Worm (Caenorhabditis elegans) whole organism, L4 larva: ENCODE data around the gene fbxb-108.

Experiments
- D1046.2 ChIP-seq: fragments of 200-800 bp; sonication (Bioruptor generic); IDR thresholded peaks from 2 replicates; pipeline ENCODE4 v1.3.6; 2022; ENCODE audit warnings: missing genetic modification characterization, missing compliant biosample characterization
- F26F4.8 ChIP-seq: fragments of 200-800 bp; sonication (Bioruptor generic); conservative IDR thresholded peaks from 2 replicates; pipeline ENCODE4 v1.3.6; 2022; ENCODE audit warnings: missing genetic modification characterization, missing compliant biosample characterization
- Y105C5A.15 ChIP-seq: fragments of 200-800 bp; sonication (Bioruptor generic); IDR thresholded peaks from 2 replicates; pipeline ENCODE4 v1.3.6; 2022; ENCODE audit warnings: missing genetic modification characterization, missing compliant biosample characterization
- Y48G9A.11 ChIP-seq: fragments of 200-800 bp; sonication (Bioruptor generic); IDR thresholded peaks from 2 replicates; pipeline ENCODE4 v1.3.6; 2022; ENCODE audit warnings: missing genetic modification reagents, missing genetic modification characterization, missing compliant biosample characterization
- Y75B8A.6 ChIP-seq: fragments of 200-800 bp; sonication (Bioruptor generic); IDR thresholded peaks from 2 replicates; pipeline ENCODE4 v1.3.6; 2022; ENCODE audit warnings: missing genetic modification reagents, missing genetic modification characterization, missing compliant biosample characterization
- ZK337.2 ChIP-seq: fragments of 200-800 bp; sonication (Bioruptor generic); IDR thresholded peaks from 2 replicates; pipeline ENCODE4 v1.3.6; 2022; ENCODE audit warnings: missing genetic modification reagents, missing genetic modification characterization, missing compliant biosample characterization
- ZK546.5 ChIP-seq, 2 experiments: sonication (generic microtip); optimal IDR thresholded peaks; 2 replicates each; lab custom pipeline; 2017; ENCODE audit warnings: missing biosample characterization in 2 of 2, missing genetic modification characterization in 2 of 2
- aly-2 ChIP-seq: sonication (generic microtip); optimal IDR thresholded peaks from 2 replicates; lab custom pipeline; 2018; ENCODE audit warnings: missing biosample characterization, missing genetic modification characterization
- attf-4 ChIP-seq: sonication (generic microtip); optimal IDR thresholded peaks from 3 replicates; lab custom pipeline; 2017; ENCODE audit warnings: missing biosample characterization, missing genetic modification characterization
- ceh-20 ChIP-seq: fragments of 200-800 bp; sonication (Bioruptor generic); IDR thresholded peaks from 2 replicates; pipeline ENCODE4 v1.3.6; 2022; ENCODE audit warnings: missing genetic modification reagents, missing genetic modification characterization, missing compliant biosample characterization
- ceh-28 ChIP-seq: fragments of 150-350 bp; optimal IDR thresholded peaks from 2 replicates; lab custom pipeline; 2014; ENCODE audit warnings: missing biosample characterization, missing genetic modification reagents, missing genetic modification characterization
- ceh-32 ChIP-seq: sonication (generic microtip); optimal IDR thresholded peaks from 2 replicates; lab custom pipeline; 2016; ENCODE audit warnings: mild to moderate bottlenecking, missing genetic modification characterization, missing compliant biosample characterization; ENCODE audit not compliant: poor library complexity
- ctbp-1 ChIP-seq: fragments of 200-800 bp; sonication (Bioruptor generic); IDR thresholded peaks from 2 replicates; pipeline ENCODE4 v1.3.6; 2022; ENCODE audit warnings: missing genetic modification reagents, missing genetic modification characterization, missing compliant biosample characterization
- daf-12 ChIP-seq: fragments of 150-350 bp; optimal IDR thresholded peaks from 2 replicates; lab custom pipeline; 2014; ENCODE audit warnings: missing biosample characterization, missing genetic modification reagents, missing genetic modification characterization
- daf-19 ChIP-seq: fragments of 200-800 bp; sonication (Bioruptor generic); conservative IDR thresholded peaks from 2 replicates; pipeline ENCODE4 v1.3.6; 2022; ENCODE audit warnings: missing genetic modification characterization, missing compliant biosample characterization
- dmd-6 ChIP-seq: fragments of 200-800 bp; sonication (Bioruptor generic); IDR thresholded peaks from 2 replicates; pipeline ENCODE4 v1.3.6; 2022; ENCODE audit warnings: missing genetic modification reagents, missing genetic modification characterization, missing compliant biosample characterization
- duxl-1 ChIP-seq: sonication (generic microtip); optimal IDR thresholded peaks from 2 replicates; lab custom pipeline; 2016; ENCODE audit warnings: mild to moderate bottlenecking, missing genetic modification characterization, moderate library complexity, missing compliant biosample characterization; ENCODE audit not compliant: poor library complexity
- egl-43 ChIP-seq: fragments of 200-800 bp; sonication (Bioruptor generic); IDR thresholded peaks from 2 replicates; pipeline ENCODE4 v1.3.6; 2022; ENCODE audit warnings: missing genetic modification reagents, missing genetic modification characterization, missing compliant biosample characterization
- fkh-10 ChIP-seq: fragments of 150-350 bp; optimal IDR thresholded peaks from 2 replicates; lab custom pipeline; 2014; ENCODE audit warnings: missing biosample characterization, missing genetic modification reagents, missing genetic modification characterization
- gei-8 ChIP-seq: fragments of 200-800 bp; sonication (Bioruptor generic); optimal IDR thresholded peaks from 2 replicates; lab custom pipeline; 2018; ENCODE audit warnings: mild to moderate bottlenecking, missing genetic modification characterization, missing compliant biosample characterization
- hlh-11 ChIP-seq: fragments of 200-800 bp; sonication (Bioruptor generic); optimal IDR thresholded peaks from 2 replicates; lab custom pipeline; 2018; ENCODE audit warnings: mild to moderate bottlenecking, missing genetic modification characterization, missing compliant biosample characterization
- hlh-30 ChIP-seq: sonication (generic microtip); optimal IDR thresholded peaks from 2 replicates; lab custom pipeline; 2017; ENCODE audit warnings: antibody characterized with exemption, mild to moderate bottlenecking, missing genetic modification characterization, missing compliant biosample characterization; ENCODE audit not compliant: insufficient read depth
- jun-1 ChIP-seq: fragments of 150-350 bp; optimal IDR thresholded peaks from 2 replicates; lab custom pipeline; 2014; ENCODE audit warnings: missing biosample characterization, missing genetic modification reagents, missing genetic modification characterization
- lin-1 ChIP-seq: fragments of 200-800 bp; sonication (Bioruptor generic); IDR thresholded peaks from 2 replicates; pipeline ENCODE4 v1.3.6; 2022; ENCODE audit warnings: missing genetic modification reagents, missing genetic modification characterization, missing compliant biosample characterization
- lin-13 ChIP-seq: fragments of 150-350 bp; optimal IDR thresholded peaks from 2 replicates; lab custom pipeline; 2014; ENCODE audit warnings: missing biosample characterization, missing genetic modification reagents, missing genetic modification characterization
- lin-38 ChIP-seq: fragments of 200-800 bp; sonication (Bioruptor generic); IDR thresholded peaks from 2 replicates; pipeline ENCODE4 v1.3.6; 2022; ENCODE audit warnings: missing genetic modification reagents, missing genetic modification characterization, missing compliant biosample characterization
- lsy-2 ChIP-seq, 2 experiments: fragments of 150-350 bp in 1 of 2; sonication (generic microtip) in 1 of 2; optimal IDR thresholded peaks; 2 replicates each; lab custom pipeline; 2014 to 2017; ENCODE audit warnings: missing biosample characterization in 2 of 2, missing genetic modification characterization in 2 of 2
- madf-9 ChIP-seq: fragments of 200-800 bp; sonication (Bioruptor generic); conservative IDR thresholded peaks from 2 replicates; pipeline ENCODE4 v1.3.6; 2022; ENCODE audit warnings: missing genetic modification reagents, missing genetic modification characterization, missing compliant biosample characterization
- nhr-10 ChIP-seq: fragments of 150-350 bp; optimal IDR thresholded peaks from 2 replicates; lab custom pipeline; 2014; ENCODE audit warnings: missing biosample characterization, missing genetic modification characterization
- nhr-102 ChIP-seq: sonication (generic microtip); optimal IDR thresholded peaks from 2 replicates; lab custom pipeline; 2016; ENCODE audit warnings: mild to moderate bottlenecking, missing genetic modification characterization, moderate library complexity, missing compliant biosample characterization
- nhr-111 ChIP-seq: fragments of 200-800 bp; sonication (Bioruptor generic); optimal IDR thresholded peaks from 2 replicates; lab custom pipeline; 2018; ENCODE audit warnings: mild to moderate bottlenecking, missing genetic modification characterization, missing compliant biosample characterization
- nhr-25 ChIP-seq: sonication (generic microtip); optimal IDR thresholded peaks from 2 replicates; lab custom pipeline; 2017; ENCODE audit warnings: missing genetic modification characterization, mild to moderate bottlenecking, missing compliant biosample characterization, antibody characterized with exemption, moderate library complexity, borderline replicate concordance; ENCODE audit not compliant: insufficient read depth
- nhr-28 ChIP-seq: fragments of 150-350 bp; optimal IDR thresholded peaks from 2 replicates; lab custom pipeline; 2014; ENCODE audit warnings: missing biosample characterization, missing genetic modification characterization
- nhr-42 ChIP-seq: fragments of 200-800 bp; sonication (Bioruptor generic); IDR thresholded peaks from 2 replicates; pipeline ENCODE4 v1.3.6; 2022; ENCODE audit warnings: missing genetic modification characterization, missing compliant biosample characterization
- nhr-48 ChIP-seq: sonication (generic microtip); optimal IDR thresholded peaks from 2 replicates; lab custom pipeline; 2016; ENCODE audit warnings: mild to moderate bottlenecking, missing genetic modification characterization, missing compliant biosample characterization
- nhr-6 ChIP-seq: fragments of 150-350 bp; optimal IDR thresholded peaks from 2 replicates; lab custom pipeline; 2014; ENCODE audit warnings: missing biosample characterization, missing genetic modification characterization
- nhr-76 ChIP-seq: fragments of 150-350 bp; optimal IDR thresholded peaks from 2 replicates; lab custom pipeline; 2014; ENCODE audit warnings: missing biosample characterization, missing genetic modification characterization
- php-3 ChIP-seq: fragments of 200-800 bp; sonication (Bioruptor generic); IDR thresholded peaks from 2 replicates; pipeline ENCODE4 v1.3.6; 2022; ENCODE audit warnings: missing genetic modification reagents, missing genetic modification characterization, missing compliant biosample characterization
- rbr-2 ChIP-seq: sonication (generic microtip); optimal IDR thresholded peaks from 2 replicates; lab custom pipeline; 2016; ENCODE audit warnings: missing genotype, missing genetic modification characterization, missing compliant biosample characterization
- saeg-2 ChIP-seq: fragments of 200-800 bp; sonication (Bioruptor generic); IDR thresholded peaks from 2 replicates; pipeline ENCODE4 v1.3.6; 2022; ENCODE audit warnings: missing genetic modification reagents, missing genetic modification characterization, missing compliant biosample characterization
- sdz-12 ChIP-seq: fragments of 200-800 bp; sonication (Bioruptor generic); optimal IDR thresholded peaks from 2 replicates; lab custom pipeline; 2018; ENCODE audit warnings: mild to moderate bottlenecking, missing genetic modification characterization, missing compliant biosample characterization
- set-16 ChIP-seq: fragments of 200-800 bp; sonication (Bioruptor generic); IDR thresholded peaks from 2 replicates; pipeline ENCODE4 v1.3.6; 2022; ENCODE audit warnings: missing genetic modification reagents, missing genetic modification characterization, missing compliant biosample characterization
- snpc-4 ChIP-seq: fragments of 150-350 bp; optimal IDR thresholded peaks from 2 replicates; lab custom pipeline; 2014; ENCODE audit warnings: missing biosample characterization, missing genetic modification characterization
- tra-1 ChIP-seq: fragments of 200-800 bp; sonication (Bioruptor generic); IDR thresholded peaks from 2 replicates; pipeline ENCODE4 v1.3.6; 2022; ENCODE audit warnings: missing genetic modification reagents, missing genetic modification characterization, missing compliant biosample characterization
- unc-130 ChIP-seq: sonication (generic microtip); optimal IDR thresholded peaks from 2 replicates; lab custom pipeline; 2016; ENCODE audit warnings: missing genetic modification reagents, missing genetic modification characterization, missing compliant biosample characterization
- unc-62 ChIP-seq, 3 experiments: fragments of 150-350 bp in 1 of 3; sonication (generic microtip); optimal IDR thresholded peaks in 2 of 3; peaks in 1 of 3; 1 replicate in 1 of 3; 2 replicates in 2 of 3; lab custom pipeline; 2014 to 2017; ENCODE audit warnings: missing biosample characterization in 3 of 3, missing genetic modification characterization in 3 of 3, missing genetic modification reagents in 3 of 3, missing genotype in 1 of 3
- vab-7 ChIP-seq: fragments of 200-800 bp; sonication (Bioruptor generic); IDR thresholded peaks from 2 replicates; pipeline ENCODE4 v1.3.6; 2022; ENCODE audit warnings: missing genetic modification reagents, missing genetic modification characterization, missing compliant biosample characterization
- zfp-3 ChIP-seq: fragments of 200-800 bp; sonication (Bioruptor generic); conservative IDR thresholded peaks from 2 replicates; pipeline ENCODE4 v1.3.6; 2022; ENCODE audit warnings: missing genetic modification reagents, missing genetic modification characterization, missing compliant biosample characterization
- ztf-11 ChIP-seq: fragments of 150-350 bp; optimal IDR thresholded peaks from 2 replicates; lab custom pipeline; 2014; ENCODE audit warnings: missing biosample characterization, missing genetic modification characterization
- ztf-7 ChIP-seq: fragments of 150-350 bp; optimal IDR thresholded peaks from 2 replicates; lab custom pipeline; 2014; ENCODE audit warnings: missing biosample characterization, missing genetic modification characterization

fbxb-108 gene

DNA sequence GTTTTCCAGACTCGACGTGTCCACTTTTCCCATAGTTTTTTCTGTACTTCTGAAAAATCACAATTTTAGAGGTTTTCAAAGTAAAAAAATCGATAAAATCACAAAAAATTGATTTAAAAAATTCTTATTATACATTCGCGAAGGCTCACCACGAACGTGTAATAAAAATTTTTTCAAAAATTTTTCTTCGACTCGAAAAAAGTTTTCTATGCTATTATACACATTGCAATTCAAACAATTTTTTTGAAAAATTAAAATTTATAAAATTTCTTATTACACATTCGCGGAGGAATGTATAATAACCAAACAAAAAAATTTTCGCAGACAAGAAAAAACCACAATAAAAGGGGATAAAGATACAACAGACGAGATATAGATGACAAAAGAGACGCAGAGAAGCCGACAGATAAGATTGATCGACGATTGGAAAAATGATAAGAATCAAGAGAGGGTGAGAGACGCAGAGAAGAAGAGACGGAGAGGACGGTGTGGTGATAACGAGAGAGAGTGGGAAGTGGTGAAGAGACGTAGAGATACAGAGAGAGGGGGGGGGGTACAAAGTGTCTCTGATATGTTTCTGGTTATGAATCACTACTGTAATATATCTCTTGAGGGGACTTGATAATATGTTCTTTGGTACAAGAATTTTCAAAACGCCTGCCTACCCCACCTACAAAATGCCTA, 35.9 kb downstream of the fbxb-108 start, which contains the start of gene nhr-119 (continued):
- TF ChIP-seq F26F4.8 = no peak
- no peak for TF ChIP-seq snpc-4 (tag; lab: Kevin White, UChicago)
- peak; percentile 93 for TF ChIP-seq nhr-48
- peak; percentile 91 for TF ChIP-seq dmd-6 (GFP tag; lab: Robert Waterston, UW)
- TF ChIP-seq hlh-11 (tag; lab: Kevin White, UChicago) = peak; percentile 93
- TF ChIP-seq daf-19 (GFP tag; lab: Robert Waterston, UW) = no peak
- no peak for TF ChIP-seq ceh-32 (tag; lab: Kevin White, UChicago)
- peak; percentile 74 for TF ChIP-seq lin-1
- peak; percentile 85 for TF ChIP-seq nhr-102 (tag; lab: Kevin White, UChicago)
- peak; percentile 12 for TF ChIP-seq rbr-2 (tag; lab: Kevin White, UChicago)
- no peak for TF ChIP-seq nhr-76
- TF ChIP-seq Y105C5A.15 = no peak
- no peak for TF ChIP-seq ztf-7 (tag; lab: Kevin White, UChicago)
- TF ChIP-seq ceh-28 = peak; percentile 19
- TF ChIP-seq Y48G9A.11 (GFP tag; lab: Robert Waterston, UW) = no peak
- TF ChIP-seq nhr-6 = peak; percentile 44
- TF ChIP-seq set-16 (GFP tag; lab: Robert Waterston, UW) = no peak
- no peak for TF ChIP-seq attf-4 (tag; lab: Kevin White, UChicago)
- TF ChIP-seq aly-2 (tag; lab: Kevin White, UChicago) = no peak
- no peak for TF ChIP-seq daf-12 (tag; lab: Kevin White, UChicago)
- TF ChIP-seq D1046.2 = no peak
- peak; percentile 83 for TF ChIP-seq tra-1
- peak; percentile 70 for TF ChIP-seq ceh-20 (GFP tag; lab: Robert Waterston, UW)
- TF ChIP-seq lsy-2 (tag; optimal IDR thresholded peaks at IDR 0.05; lab: Kevin White, UChicago) = peak in 1 of 2 experiments; percentile 76
- no peak for TF ChIP-seq ctbp-1 (GFP tag; lab: Robert Waterston, UW)
- TF ChIP-seq lin-13 (GFP tag; lab: Kevin White, UChicago) = peak; percentile 6
- TF ChIP-seq hlh-30 = peak; percentile 73
- no peak for TF ChIP-seq sdz-12 (GFP tag; lab: Kevin White, UChicago)
- no peak for TF ChIP-seq ZK546.5 (tag; optimal IDR thresholded peaks at IDR 0.05; lab: Kevin White, UChicago)
- TF ChIP-seq lin-38 (GFP tag; lab: Robert Waterston, UW) = peak; percentile 35; the same call in 1 of the 2 replicates
- no peak for TF ChIP-seq Y75B8A.6 (GFP tag; lab: Robert Waterston, UW)
- TF ChIP-seq zfp-3 = no peak
- TF ChIP-seq unc-62 (GFP tag; optimal IDR thresholded peaks at IDR 0.05 in 1 of 2; lab: Kevin White, UChicago) = peak in 1 of 2 experiments; percentile 68
- TF ChIP-seq unc-62 (tag; optimal IDR thresholded peaks at IDR 0.05; lab: Kevin White, UChicago) = no peak
- TF ChIP-seq ZK337.2 (GFP tag; lab: Robert Waterston, UW) = no peak
- peak; percentile 91 for TF ChIP-seq nhr-28 (tag; lab: Kevin White, UChicago)
- TF ChIP-seq jun-1 = peak; percentile 22
- no peak for TF ChIP-seq fkh-10
- TF ChIP-seq saeg-2 (GFP tag; lab: Robert Waterston, UW) = no peak
- no peak for TF ChIP-seq nhr-25
- TF ChIP-seq php-3 (GFP tag; lab: Robert Waterston, UW) = peak; percentile 66
- no peak for TF ChIP-seq madf-9
- no peak for TF ChIP-seq vab-7
- TF ChIP-seq nhr-42 (GFP tag; lab: Robert Waterston, UW) = no peak
- TF ChIP-seq unc-130 (GFP tag; lab: Kevin White, UChicago) = no peak
- TF ChIP-seq egl-43 (GFP tag; lab: Robert Waterston, UW) = no peak
- peak; percentile 8 for TF ChIP-seq nhr-10 (tag; lab: Kevin White, UChicago)
- no peak for TF ChIP-seq nhr-111
- no peak for TF ChIP-seq gei-8
- no peak for TF ChIP-seq ztf-11 (tag; lab: Kevin White, UChicago)
- TF ChIP-seq duxl-1 (tag; lab: Kevin White, UChicago) = peak; percentile 47
